Fruit fly (Drosophila melanogaster): ENCODE data around the gene Tango6.
A peak's percentile ranks its signal among the peaks of the same experiment; 100 is the strongest.

Tango6 gene

DNA sequence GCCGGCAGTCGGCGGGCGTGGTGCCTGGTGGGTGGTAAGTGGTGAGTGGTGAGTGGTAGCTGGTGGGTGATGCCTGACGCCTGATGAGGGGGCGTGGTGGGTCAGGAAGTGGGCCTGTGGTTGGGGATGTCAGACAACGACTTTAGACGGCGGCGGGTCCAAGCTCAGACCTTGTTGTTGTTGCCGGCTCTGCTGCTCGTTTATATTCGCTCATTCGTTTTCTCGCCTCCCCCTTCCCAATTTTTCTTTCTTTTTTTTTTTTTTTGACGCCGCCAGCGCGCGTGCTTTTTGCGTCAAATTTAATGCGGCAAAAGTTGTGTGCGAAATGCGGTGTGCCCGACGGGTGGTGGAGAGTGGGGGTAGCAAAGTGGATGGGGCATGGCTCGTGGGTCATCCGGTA, 50.8 kb downstream of the Tango6 start (continued):
- peak in 1 of 2 experiments; percentile 51 for TF ChIP-seq Hr51 (GFP tag; optimal IDR thresholded peaks at IDR 0.05)
- peak; percentile 89 for TF ChIP-seq Hey (tag; optimal IDR thresholded peaks at IDR 0.05)
- TF ChIP-seq CG31224 (GFP tag; IDR thresholded peaks at IDR 0.05), result no peak
- no peak for TF ChIP-seq chinmo (GFP tag; IDR thresholded peaks at IDR 0.05; ENCODE audit: partially characterized antibody)
